Worm (Caenorhabditis elegans) whole organism, L4 larva: ENCODE data around the gene Y22D7AL.7.

Experiments
- ama-1 ChIP-seq: fragments of 150-350 bp; optimal IDR thresholded peaks from 2 replicates; lab custom pipeline; 2014; ENCODE audit warnings: inconsistent platforms, mixed read lengths
- arid-1 ChIP-seq: fragments of 200-800 bp; sonication (Bioruptor generic); conservative IDR thresholded peaks from 2 replicates; pipeline ENCODE4 v1.3.6; 2022; ENCODE audit warnings: missing genetic modification reagents, missing genetic modification characterization, missing compliant biosample characterization
- ceh-62 ChIP-seq: sonication (generic microtip); optimal IDR thresholded peaks from 2 replicates; lab custom pipeline; 2017; ENCODE audit warnings: missing biosample characterization, missing genetic modification characterization
- daf-12 ChIP-seq: fragments of 150-350 bp; optimal IDR thresholded peaks from 2 replicates; lab custom pipeline; 2014; ENCODE audit warnings: missing biosample characterization, missing genetic modification reagents, missing genetic modification characterization
- jun-1 ChIP-seq: fragments of 150-350 bp; optimal IDR thresholded peaks from 2 replicates; lab custom pipeline; 2014; ENCODE audit warnings: missing biosample characterization, missing genetic modification reagents, missing genetic modification characterization
- pha-4 ChIP-seq, 2 experiments: fragments of 150-350 bp in 1 of 2; fragments of 200-800 bp in 1 of 2; sonication (Bioruptor generic) in 1 of 2; IDR thresholded peaks in 1 of 2; optimal IDR thresholded peaks in 1 of 2; 2 replicates each; pipeline versions ENCODE4 v1.3.6 to Lab custom; 2014 to 2022; ENCODE audit warnings: missing genetic modification characterization in 2 of 2, missing genetic modification reagents in 2 of 2, missing biosample characterization in 1 of 2, missing compliant biosample characterization in 1 of 2
- tra-1 ChIP-seq: fragments of 200-800 bp; sonication (Bioruptor generic); IDR thresholded peaks from 2 replicates; pipeline ENCODE4 v1.3.6; 2022; ENCODE audit warnings: missing genetic modification reagents, missing genetic modification characterization, missing compliant biosample characterization
- unc-130 ChIP-seq: sonication (generic microtip); optimal IDR thresholded peaks from 2 replicates; lab custom pipeline; 2016; ENCODE audit warnings: missing genetic modification reagents, missing genetic modification characterization, missing compliant biosample characterization
- unc-39 ChIP-seq: sonication (generic microtip); optimal IDR thresholded peaks from 2 replicates; lab custom pipeline; 2017; ENCODE audit warnings: missing biosample characterization, missing genetic modification characterization

- TF ChIP-seq ceh-62 (tag; lab: Kevin White, UChicago) = no peak
- no peak for TF ChIP-seq arid-1 (GFP tag; lab: Robert Waterston, UW)
- no peak for TF ChIP-seq daf-12 (tag; lab: Kevin White, UChicago)
- no peak for TF ChIP-seq unc-39 (tag; lab: Kevin White, UChicago)
- TF ChIP-seq unc-130 (GFP tag; lab: Kevin White, UChicago) = no peak
- TF ChIP-seq jun-1 = no peak
- TF ChIP-seq tra-1 (GFP tag; lab: Robert Waterston, UW) = no peak
- TF ChIP-seq ama-1 (lab: Kevin White, UChicago) = no peak
- TF ChIP-seq pha-4 (GFP tag; IDR thresholded peaks at IDR 0.05; lab: Robert Waterston, UW) = no peak
- no peak for TF ChIP-seq pha-4 (tag; optimal IDR thresholded peaks at IDR 0.05; lab: Kevin White, UChicago)
These were observed 37.4 kb downstream of the Y22D7AL.7 start, which contains the start of gene Y22D7AL.9 for ce11 chrIII:1613933-1614332.
